Worm (Caenorhabditis elegans) whole organism, young adult: ENCODE data around the gene B0285.3.

ENCODE experiments used
- B0035.1 ChIP-seq: sonication (generic microtip); optimal IDR thresholded peaks from 2 replicates; lab custom pipeline; 2016; ENCODE audit warnings: missing genetic modification characterization, mild to moderate bottlenecking, missing compliant biosample characterization, missing genotype, missing genetic modification reagents
- B0336.3 ChIP-seq: fragments of 200-800 bp; sonication (Bioruptor generic); IDR thresholded peaks from 2 replicates; pipeline ENCODE4 v1.3.6; 2022; ENCODE audit warnings: missing genetic modification characterization, missing compliant biosample characterization
- C17E4.6 ChIP-seq: fragments of 200-800 bp; sonication (Bioruptor generic); IDR thresholded peaks from 2 replicates; pipeline ENCODE4 v1.3.6; 2022; ENCODE audit warnings: missing genetic modification reagents, missing genetic modification characterization, missing compliant biosample characterization
- D2030.7 ChIP-seq: fragments of 200-800 bp; sonication (Bioruptor generic); IDR thresholded peaks from 2 replicates; pipeline ENCODE4 v1.3.6; 2022; ENCODE audit warnings: missing genetic modification reagents, missing genetic modification characterization, missing compliant biosample characterization
- F57C9.4 ChIP-seq: sonication (generic microtip); optimal IDR thresholded peaks from 2 replicates; lab custom pipeline; 2017; ENCODE audit warnings: mild to moderate bottlenecking, missing genetic modification characterization, missing compliant biosample characterization
- Y56A3A.18 ChIP-seq: fragments of 200-800 bp; sonication (Bioruptor generic); IDR thresholded peaks from 2 replicates; pipeline ENCODE4 v1.3.6; 2022; ENCODE audit warnings: missing genetic modification reagents, missing genetic modification characterization, missing compliant biosample characterization
- Y79H2A.3 ChIP-seq: fragments of 200-800 bp; sonication (Bioruptor generic); conservative IDR thresholded peaks from 2 replicates; pipeline ENCODE4 v1.3.6; 2022; ENCODE audit warnings: missing genetic modification reagents, missing genetic modification characterization, missing compliant biosample characterization
- Y95B8A.8 ChIP-seq: fragments of 200-800 bp; sonication (Bioruptor generic); IDR thresholded peaks from 2 replicates; pipeline ENCODE4 v1.3.6; 2022; ENCODE audit warnings: missing genetic modification reagents, missing genetic modification characterization, missing compliant biosample characterization
- attf-3 ChIP-seq: fragments of 200-800 bp; sonication (Bioruptor generic); conservative IDR thresholded peaks from 2 replicates; pipeline ENCODE4 v1.3.6; 2022; ENCODE audit warnings: missing genetic modification reagents, missing genetic modification characterization, missing compliant biosample characterization
- bed-1 ChIP-seq: fragments of 200-800 bp; sonication (Bioruptor generic); IDR thresholded peaks from 2 replicates; pipeline ENCODE4 v1.3.6; 2022; ENCODE audit warnings: missing genetic modification reagents, missing genetic modification characterization, missing compliant biosample characterization
- cebp-1 ChIP-seq, 2 experiments: fragments of 200-800 bp in 1 of 2; sonication (Bioruptor generic) in 1 of 2; sonication (generic microtip) in 1 of 2; IDR thresholded peaks in 1 of 2; optimal IDR thresholded peaks in 1 of 2; 2 replicates each; pipeline versions ENCODE4 v1.3.6 to Lab custom; 2017 to 2022; ENCODE audit warnings: missing compliant biosample characterization in 2 of 2, missing genetic modification characterization in 2 of 2, mild to moderate bottlenecking in 1 of 2, missing genetic modification reagents in 1 of 2, moderate library complexity in 1 of 2
- dox-1 ChIP-seq: fragments of 200-800 bp; sonication (Bioruptor generic); IDR thresholded peaks from 2 replicates; pipeline ENCODE4 v1.3.6; 2022; ENCODE audit warnings: missing genetic modification reagents, missing genetic modification characterization, missing compliant biosample characterization
- dpff-1 ChIP-seq: sonication (generic microtip); optimal IDR thresholded peaks from 2 replicates; lab custom pipeline; 2017; ENCODE audit warnings: mild to moderate bottlenecking, missing genetic modification characterization, missing compliant biosample characterization
- egrh-3 ChIP-seq: fragments of 200-800 bp; sonication (Bioruptor generic); IDR thresholded peaks from 2 replicates; pipeline ENCODE4 v1.3.6; 2022; ENCODE audit warnings: missing genetic modification reagents, missing genetic modification characterization, missing compliant biosample characterization
- ets-4 ChIP-seq: fragments of 200-800 bp; sonication (Bioruptor generic); optimal IDR thresholded peaks from 2 replicates; lab custom pipeline; 2018; ENCODE audit warnings: mild to moderate bottlenecking, missing genetic modification characterization, missing compliant biosample characterization
- gei-17 ChIP-seq: fragments of 200-800 bp; sonication (Bioruptor generic); optimal IDR thresholded peaks from 2 replicates; lab custom pipeline; 2018; ENCODE audit warnings: mild to moderate bottlenecking, missing genetic modification characterization, missing compliant biosample characterization
- him-1 ChIP-seq: sonication (generic microtip); optimal IDR thresholded peaks from 2 replicates; lab custom pipeline; 2016; ENCODE audit warnings: missing genotype, missing genetic modification reagents, missing genetic modification characterization, missing compliant biosample characterization
- hmg-1.2 ChIP-seq: fragments of 200-800 bp; sonication (Bioruptor generic); IDR thresholded peaks from 2 replicates; pipeline ENCODE4 v1.3.6; 2022; ENCODE audit warnings: missing genetic modification reagents, missing genetic modification characterization, missing compliant biosample characterization
- hmg-20 ChIP-seq: fragments of 200-800 bp; sonication (Bioruptor generic); IDR thresholded peaks from 2 replicates; pipeline ENCODE4 v1.3.6; 2022; ENCODE audit warnings: missing genetic modification reagents, missing genetic modification characterization, missing compliant biosample characterization
- hsf-1 ChIP-seq: fragments of 200-800 bp; sonication (Bioruptor generic); IDR thresholded peaks from 2 replicates; pipeline ENCODE4 v1.3.6; 2022; ENCODE audit warnings: missing genetic modification reagents, missing genetic modification characterization, missing compliant biosample characterization
- lin-26 ChIP-seq: fragments of 200-800 bp; sonication (Bioruptor generic); IDR thresholded peaks from 2 replicates; pipeline ENCODE4 v1.3.6; 2022; ENCODE audit warnings: missing genetic modification reagents, missing genetic modification characterization, missing compliant biosample characterization
- lin-35 ChIP-seq, 3 experiments: fragments of 150-350 bp in 2 of 3; sonication (generic microtip) in 1 of 3; optimal IDR thresholded peaks; 2 replicates each; lab custom pipeline; 2014 to 2018; ENCODE audit warnings: missing biosample characterization in 3 of 3, missing genetic modification characterization in 3 of 3, missing genetic modification reagents in 3 of 3
- lin-40 ChIP-seq: sonication (generic microtip); optimal IDR thresholded peaks from 2 replicates; lab custom pipeline; 2016; ENCODE audit warnings: missing genetic modification characterization, mild to moderate bottlenecking, missing compliant biosample characterization, missing genotype, missing genetic modification reagents
- lsl-1 ChIP-seq: fragments of 200-800 bp; sonication (Bioruptor generic); optimal IDR thresholded peaks from 2 replicates; lab custom pipeline; 2018; ENCODE audit warnings: mild to moderate bottlenecking, missing genetic modification characterization, moderate library complexity, missing compliant biosample characterization
- madf-8 ChIP-seq: fragments of 200-800 bp; sonication (Bioruptor generic); conservative IDR thresholded peaks from 2 replicates; pipeline ENCODE4 v1.3.6; 2022; ENCODE audit warnings: missing genetic modification reagents, missing genetic modification characterization, missing compliant biosample characterization
- nfyb-1 ChIP-seq: fragments of 200-800 bp; sonication (Bioruptor generic); IDR thresholded peaks from 2 replicates; pipeline ENCODE4 v1.3.6; 2022; ENCODE audit warnings: missing genetic modification reagents, missing genetic modification characterization, missing compliant biosample characterization
- nhr-80 ChIP-seq: sonication (generic microtip); optimal IDR thresholded peaks from 2 replicates; lab custom pipeline; 2016; ENCODE audit warnings: missing genetic modification characterization, missing compliant biosample characterization
- sdz-38 ChIP-seq: sonication (generic microtip); optimal IDR thresholded peaks from 2 replicates; lab custom pipeline; 2016; ENCODE audit warnings: missing genotype, missing genetic modification characterization, missing compliant biosample characterization
- snpc-1.3 ChIP-seq: sonication (generic microtip); optimal IDR thresholded peaks from 2 replicates; lab custom pipeline; 2017; ENCODE audit warnings: missing genetic modification characterization, mild to moderate bottlenecking, missing compliant biosample characterization, antibody characterized with exemption, moderate library complexity, missing genotype, missing genetic modification reagents; ENCODE audit not compliant: insufficient read depth
- sptf-2 ChIP-seq: fragments of 200-800 bp; sonication (Bioruptor generic); optimal IDR thresholded peaks from 2 replicates; lab custom pipeline; 2018; ENCODE audit warnings: mild to moderate bottlenecking, missing genetic modification characterization, missing compliant biosample characterization
- tlf-1 ChIP-seq: fragments of 200-800 bp; sonication (Bioruptor generic); optimal IDR thresholded peaks from 2 replicates; lab custom pipeline; 2018; ENCODE audit warnings: mild to moderate bottlenecking, missing genetic modification characterization, missing compliant biosample characterization
- xnd-1 ChIP-seq: sonication (generic microtip); optimal IDR thresholded peaks from 2 replicates; lab custom pipeline; 2016; ENCODE audit warnings: missing genotype, missing genetic modification reagents, missing genetic modification characterization, missing compliant biosample characterization
- zfh-2 ChIP-seq: fragments of 200-800 bp; sonication (Bioruptor generic); conservative IDR thresholded peaks from 2 replicates; pipeline ENCODE4 v1.3.6; 2022; ENCODE audit warnings: missing genetic modification reagents, missing genetic modification characterization, missing compliant biosample characterization
- ztf-22 ChIP-seq: fragments of 200-800 bp; sonication (Bioruptor generic); optimal IDR thresholded peaks from 2 replicates; lab custom pipeline; 2018; ENCODE audit warnings: mild to moderate bottlenecking, missing genetic modification characterization, moderate library complexity, missing compliant biosample characterization

The B0285.3 gene

DNA sequence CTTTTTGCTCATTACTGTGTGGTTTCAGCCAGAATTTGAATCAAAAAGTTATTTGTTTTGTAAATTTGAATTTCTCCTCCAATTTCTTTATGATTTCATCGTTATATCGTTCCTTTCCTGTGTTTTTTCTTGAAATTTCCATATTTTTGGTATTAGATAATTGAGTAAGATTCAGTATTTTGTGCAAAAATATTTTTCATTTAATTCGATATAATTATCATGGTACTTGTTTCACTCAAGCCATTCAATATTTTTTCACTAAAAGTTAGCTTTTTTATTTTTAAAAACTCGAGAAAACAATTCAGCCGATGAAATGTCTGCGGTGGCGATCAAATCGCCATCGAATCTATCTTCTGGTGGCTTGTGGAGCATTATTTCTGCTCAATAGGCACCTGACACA is 1.9 kb upstream of the B0285.3 start, which contains the start of gene hse-5:
hse-5 (plus strand) TSS at position 301 of the 400 bp plus-strand sequence.
- TF ChIP-seq cebp-1 (GFP tag; IDR thresholded peaks at IDR 0.05; lab: Robert Waterston, UW) (no peak), cebp-1 (tag; optimal IDR thresholded peaks at IDR 0.05; lab: Kevin White, UChicago) (no peak), hsf-1 (GFP tag; lab: Robert Waterston, UW) (no peak), Y95B8A.8 (no peak), D2030.7 (GFP tag; lab: Robert Waterston, UW) (no peak), sdz-38 (no peak)
- TF ChIP-seq, all 124 proteins: peak for 0

DNA sequence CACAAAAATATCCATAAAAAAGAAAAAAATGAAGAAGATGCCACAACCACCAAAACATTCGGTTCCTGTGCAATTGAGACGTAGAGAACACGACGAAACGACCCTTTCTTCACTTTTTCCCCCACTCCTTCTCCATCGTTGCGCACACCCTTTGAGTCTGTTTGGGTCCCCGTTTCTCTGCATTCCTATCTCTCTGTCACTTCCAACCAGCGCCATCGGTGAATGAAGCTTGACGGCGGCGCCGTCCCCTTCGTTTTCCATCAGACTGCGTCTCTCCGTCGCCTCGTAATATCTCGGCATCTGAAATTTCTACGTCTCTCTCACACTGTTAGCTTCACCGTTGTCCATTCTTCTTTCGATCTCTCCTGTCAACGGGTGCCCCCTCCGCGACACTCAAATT is 7.5 kb downstream of the B0285.3 start:
- TF ChIP-seq zfh-2 (peak; percentile 87), hmg-1.2 (peak; percentile 59; the same call in 1 of the 2 replicates), F57C9.4 (tag; lab: Kevin White, UChicago) (no peak), lin-35 (GFP tag; optimal IDR thresholded peaks at IDR 0.05; lab: Kevin White, UChicago) (peak in 1 of 3 experiments; percentile 28), lin-40 (tag; lab: Kevin White, UChicago) (peak; percentile 26), cebp-1 (GFP tag; IDR thresholded peaks at IDR 0.05; lab: Robert Waterston, UW) (no peak), cebp-1 (tag; optimal IDR thresholded peaks at IDR 0.05; lab: Kevin White, UChicago) (peak; percentile 34), lin-26 (GFP tag; lab: Robert Waterston, UW) (no peak)
- TF ChIP-seq, all 124 proteins: peak for 5

- TF ChIP-seq nfyb-1 (GFP tag; lab: Robert Waterston, UW) (no peak), B0035.1 (tag; lab: Kevin White, UChicago) (no peak), hmg-20 (GFP tag; lab: Robert Waterston, UW) (no peak), dox-1 (GFP tag; lab: Robert Waterston, UW) (peak; percentile 37; the same call in 1 of the 2 replicates), nhr-80 (tag; lab: Kevin White, UChicago) (peak; percentile 7), him-1 (tag; lab: Kevin White, UChicago) (no peak), bed-1 (no peak), Y56A3A.18 (GFP tag; lab: Robert Waterston, UW) (no peak), ets-4 (GFP tag; lab: Kevin White, UChicago) (no peak), xnd-1 (tag; lab: Kevin White, UChicago) (no peak), lsl-1 (GFP tag; lab: Kevin White, UChicago) (no peak), gei-17 (GFP tag; lab: Kevin White, UChicago) (no peak), tlf-1 (no peak), sptf-2 (GFP tag; lab: Kevin White, UChicago) (no peak), madf-8 (no peak), B0336.3 (GFP tag; lab: Robert Waterston, UW) (no peak), ztf-22 (GFP tag; lab: Kevin White, UChicago) (no peak), attf-3 (GFP tag; lab: Robert Waterston, UW) (no peak), Y79H2A.3 (GFP tag; lab: Robert Waterston, UW) (no peak), Y95B8A.8 (no peak), zfh-2 (no peak), dpff-1 (tag; lab: Kevin White, UChicago) (no peak), hmg-1.2 (peak; percentile 93), C17E4.6 (no peak), snpc-1.3 (tag; lab: Kevin White, UChicago) (peak; percentile 60), egrh-3 (GFP tag; lab: Robert Waterston, UW) (no peak)
Observed at ce11 chrIII:4332543-4333042, 10.5 kb downstream of the B0285.3 start, which contains the start of gene cdk-12. Gene cdk-12, plus strand, starts transcription at chrIII:4332992.
